Worm (Caenorhabditis elegans) whole organism, L1 larva: Measurements from ENCODE around the gene srd-56.

Source experiments
- fos-1 ChIP-seq: fragments of 150-350 bp; optimal IDR thresholded peaks from 2 replicates; lab custom pipeline; 2014; ENCODE audit warnings: missing biosample characterization, missing genetic modification characterization
- nhr-12 ChIP-seq: sonication (generic microtip); optimal IDR thresholded peaks from 2 replicates; lab custom pipeline; 2017; ENCODE audit warnings: missing biosample characterization, missing genetic modification characterization
- nhr-237 ChIP-seq: fragments of 150-350 bp; optimal IDR thresholded peaks from 2 replicates; lab custom pipeline; 2014; ENCODE audit warnings: missing biosample characterization, missing genetic modification characterization
- pqm-1 ChIP-seq: sonication (generic microtip); optimal IDR thresholded peaks from 3 replicates; lab custom pipeline; 2017; ENCODE audit warnings: missing biosample characterization, missing genetic modification characterization
- tbx-2 ChIP-seq: sonication (generic microtip); optimal IDR thresholded peaks from 2 replicates; lab custom pipeline; 2016; ENCODE audit warnings: missing genetic modification characterization, missing compliant biosample characterization
- unc-62 ChIP-seq: fragments of 150-350 bp; optimal IDR thresholded peaks from 2 replicates; lab custom pipeline; 2014; ENCODE audit warnings: missing biosample characterization, missing genetic modification reagents, missing genetic modification characterization

DNA sequence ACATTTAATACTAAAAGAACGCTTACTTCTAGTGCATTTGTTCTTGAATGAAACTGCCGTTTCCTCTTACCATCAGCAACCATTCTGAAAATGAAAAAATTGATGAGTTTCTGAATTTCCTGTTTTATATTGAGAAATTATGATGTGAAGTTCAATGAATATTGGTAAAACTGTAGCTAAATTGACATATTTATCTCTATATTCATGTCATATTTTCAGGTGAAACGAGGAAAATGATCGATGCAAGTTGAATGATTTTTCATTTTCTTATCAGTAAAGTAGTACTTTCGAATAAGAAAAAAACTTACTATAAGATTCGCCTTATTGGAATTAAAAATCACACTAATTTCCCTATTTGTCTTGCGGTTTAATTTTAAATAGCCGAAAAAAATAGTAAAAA, 7.2 kb upstream of the srd-56 start, which contains the start of gene E04F6.15:
- TF ChIP-seq pqm-1 (tag; lab: Kevin White, UChicago), result no peak
- no peak for TF ChIP-seq fos-1 (tag; lab: Kevin White, UChicago)
- no peak for TF ChIP-seq tbx-2
- no peak for TF ChIP-seq unc-62 (GFP tag; lab: Kevin White, UChicago)
- TF ChIP-seq nhr-12 (tag; lab: Kevin White, UChicago), result no peak
- TF ChIP-seq nhr-237 (tag; lab: Kevin White, UChicago), result no peak
